Worm (Caenorhabditis elegans): ENCODE data around the gene mnm-2.
A peak's percentile ranks its signal among the peaks of the same experiment; 100 is the strongest.

The mnm-2 gene

ce11 chrX:7378608-7379007 is 46.1 kb downstream of the mnm-2 start (continued):
- TF ChIP-seq rec-8 (tag; optimal IDR thresholded peaks at IDR 0.05), result peak in 1 of 2 experiments; percentile 26
- TF ChIP-seq C06A6.2 (GFP tag; conservative IDR thresholded peaks at IDR 0.05), result no peak
- TF ChIP-seq ZK185.1 (tag; optimal IDR thresholded peaks at IDR 0.05; ENCODE audit: poor library complexity, severe bottlenecking), result peak; percentile 32
- TF ChIP-seq snpc-4 (GFP tag; optimal IDR thresholded peaks at IDR 0.05), result peak; percentile 48
- no peak for TF ChIP-seq snpc-4 (tag; optimal IDR thresholded peaks at IDR 0.05)
- peak; percentile 31 for TF ChIP-seq mes-4 (tag; optimal IDR thresholded peaks at IDR 0.05)

ce11 chrX:7376941-7377340 is 47.8 kb downstream of the mnm-2 start, which contains the start of gene npr-8:
Gene npr-8, plus strand, starts transcription at chrX:7377302.
- no peak for TF ChIP-seq sea-2 (GFP tag; IDR thresholded peaks at IDR 0.05)

Data from whole organism, young adult.